Worm (Caenorhabditis elegans) whole organism, late embryonic: ENCODE measurements around the gene F49E8.6.

ENCODE experiments used
- pax-1 ChIP-seq: fragments of 150-350 bp; optimal IDR thresholded peaks from 2 replicates; lab custom pipeline; 2014; ENCODE audit warnings: missing biosample characterization, missing genetic modification characterization
- rnt-1 ChIP-seq: sonication (generic microtip); optimal IDR thresholded peaks from 2 replicates; lab custom pipeline; 2016; ENCODE audit warnings: missing genetic modification characterization, missing compliant biosample characterization

ce11 chrIV:7506711-7507110, 47.8 kb downstream of the F49E8.6 start:
- TF ChIP-seq pax-1 (tag; lab: Kevin White, UChicago) (no peak), rnt-1 (no peak)
